Fruit fly (Drosophila melanogaster) whole organism, wandering third instar larva: ENCODE measurements around the gene sll.

Experiments used
- Abd-B ChIP-seq: fragments of >200 bp; optimal IDR thresholded peaks from 2 replicates; lab custom pipeline; 2017; ENCODE audit warnings: missing biosample characterization, missing genetic modification characterization
- CG32264 ChIP-seq: fragments of 200-800 bp; sonication (Bioruptor generic); optimal IDR thresholded peaks from 2 replicates; lab custom pipeline; 2016; ENCODE audit warnings: missing biosample characterization, missing genetic modification characterization
- CG9705 ChIP-seq: fragments of 200-800 bp; sonication (Bioruptor generic); optimal IDR thresholded peaks from 2 replicates; lab custom pipeline; 2018; ENCODE audit warnings: missing biosample characterization, mild to moderate bottlenecking, missing genetic modification characterization
- CrebA ChIP-seq: fragments of 200-800 bp; sonication (Bioruptor generic); optimal IDR thresholded peaks from 2 replicates; lab custom pipeline; 2016; ENCODE audit warnings: missing biosample characterization, mild to moderate bottlenecking, missing genetic modification characterization, borderline replicate concordance
- Dfd ChIP-seq: fragments of >200 bp; optimal IDR thresholded peaks from 2 replicates; lab custom pipeline; 2017; ENCODE audit warnings: missing biosample characterization, missing genetic modification characterization
- Dif ChIP-seq: fragments of 200-275, 200-300 bp; sonication (Bioruptor generic); optimal IDR thresholded peaks from 2 replicates; lab custom pipeline; 2018; ENCODE audit warnings: missing biosample characterization, missing genetic modification characterization; ENCODE audit not compliant: partially characterized antibody
- GATAd ChIP-seq: sonication (Bioruptor generic); optimal IDR thresholded peaks from 2 replicates; lab custom pipeline; 2016; ENCODE audit warnings: missing biosample characterization, missing genetic modification characterization
- HLH106 ChIP-seq: fragments of 200-800 bp; optimal IDR thresholded peaks from 3 replicates; lab custom pipeline; 2019; ENCODE audit warnings: missing biosample characterization, mild to moderate bottlenecking, missing genetic modification characterization, moderate library complexity
- Hnf4 ChIP-seq: fragments of 200-800 bp; sonication (Bioruptor generic); optimal IDR thresholded peaks from 2 replicates; lab custom pipeline; 2016; ENCODE audit warnings: missing biosample characterization, mild to moderate bottlenecking, missing genetic modification characterization
- Hr78 ChIP-seq: fragments of >200 bp; optimal IDR thresholded peaks from 2 replicates; lab custom pipeline; 2017; ENCODE audit warnings: missing biosample characterization, missing genetic modification characterization
- Hr83 ChIP-seq: fragments of 200-300 bp; sonication (Bioruptor generic); optimal IDR thresholded peaks from 2 replicates; lab custom pipeline; 2016; ENCODE audit warnings: missing biosample characterization, mild to moderate bottlenecking, missing genetic modification characterization, moderate library complexity; ENCODE audit not compliant: poor library complexity, severe bottlenecking
- Jra ChIP-seq: sonication (Bioruptor generic); optimal IDR thresholded peaks from 2 replicates; lab custom pipeline; 2016; ENCODE audit warnings: missing biosample characterization, missing genetic modification characterization
- Mio ChIP-seq: sonication (Bioruptor generic); optimal IDR thresholded peaks from 2 replicates; lab custom pipeline; 2016; ENCODE audit warnings: missing biosample characterization, missing genetic modification characterization
- Myc ChIP-seq: fragments of >200 bp; optimal IDR thresholded peaks from 2 replicates; lab custom pipeline; 2017
- N ChIP-seq: fragments of >200 bp; optimal IDR thresholded peaks from 2 replicates; lab custom pipeline; 2018; ENCODE audit warnings: missing biosample characterization, missing external identifiers, missing genetic modification characterization
- OdsH ChIP-seq: fragments of 200-800 bp; sonication (Bioruptor generic); optimal IDR thresholded peaks from 2 replicates; lab custom pipeline; 2016; ENCODE audit warnings: missing biosample characterization, mild to moderate bottlenecking, missing genetic modification characterization
- Rel ChIP-seq, 2 experiments: fragments of 200-800 bp; sonication (Bioruptor generic) in 1 of 2; optimal IDR thresholded peaks; 2 replicates in 1 of 2; 3 replicates in 1 of 2; lab custom pipeline; 2016 to 2019; ENCODE audit warnings: mild to moderate bottlenecking in 2 of 2, missing biosample characterization in 2 of 2, missing genetic modification characterization in 2 of 2, moderate library complexity in 1 of 2
- Sp1 ChIP-seq: fragments of 200-800 bp; sonication (Bioruptor generic); optimal IDR thresholded peaks from 3 replicates; lab custom pipeline; 2019; ENCODE audit warnings: missing biosample characterization, mild to moderate bottlenecking, missing genetic modification characterization, moderate library complexity
- Vsx2 ChIP-seq: fragments of 200-300, 225-300 bp; sonication (Bioruptor generic); optimal IDR thresholded peaks from 2 replicates; lab custom pipeline; 2018; ENCODE audit warnings: missing biosample characterization, missing genetic modification characterization; ENCODE audit not compliant: partially characterized antibody
- br ChIP-seq: fragments of 200-800 bp; sonication (Bioruptor generic); optimal IDR thresholded peaks from 2 replicates; lab custom pipeline; 2016; ENCODE audit warnings: missing biosample characterization, missing genetic modification characterization
- brk ChIP-seq: fragments of 200-800 bp; sonication (Bioruptor generic); optimal IDR thresholded peaks from 2 replicates; lab custom pipeline; 2016; ENCODE audit warnings: missing biosample characterization, mild to moderate bottlenecking, missing genetic modification characterization
- dl ChIP-seq, 2 experiments: fragments of 175-275, 200-275 bp in 1 of 2; fragments of 200-275 bp in 1 of 2; sonication (Bioruptor generic); optimal IDR thresholded peaks; lab custom pipeline; 2018; ENCODE audit warnings: mild to moderate bottlenecking in 2 of 2, missing biosample characterization in 2 of 2, missing genetic modification characterization in 2 of 2, moderate library complexity in 2 of 2; ENCODE audit not compliant: partially characterized antibody in 2 of 2, insufficient read depth in 1 of 2
- dmrt93B ChIP-seq: fragments of 200-800 bp; sonication (Bioruptor generic); optimal IDR thresholded peaks from 2 replicates; lab custom pipeline; 2018; ENCODE audit warnings: missing biosample characterization, mild to moderate bottlenecking, missing genetic modification characterization
- dsf ChIP-seq: sonication (Bioruptor generic); optimal IDR thresholded peaks from 2 replicates; lab custom pipeline; 2016; ENCODE audit warnings: missing biosample characterization, missing genetic modification characterization, borderline replicate concordance
- ey ChIP-seq: fragments of 200-800 bp; sonication (Bioruptor generic); optimal IDR thresholded peaks from 2 replicates; lab custom pipeline; 2016; ENCODE audit warnings: missing biosample characterization, missing genetic modification characterization
- foxo ChIP-seq, 2 experiments: fragments of 200-800 bp; sonication (Bioruptor generic); optimal IDR thresholded peaks; 2 replicates in 1 of 2; 3 replicates in 1 of 2; lab custom pipeline; 2016 to 2017; ENCODE audit warnings: missing biosample characterization in 2 of 2, missing genetic modification characterization in 2 of 2
- fru ChIP-seq: fragments of 200-800 bp; sonication (Bioruptor generic); optimal IDR thresholded peaks from 3 replicates; lab custom pipeline; 2016; ENCODE audit warnings: missing biosample characterization, mild to moderate bottlenecking, missing genetic modification characterization
- h ChIP-seq: fragments of 200-800 bp; sonication (Bioruptor generic); optimal IDR thresholded peaks from 3 replicates; lab custom pipeline; 2016; ENCODE audit warnings: missing biosample characterization, mild to moderate bottlenecking, missing genetic modification characterization
- jim ChIP-seq: fragments of 175-275, 200-325 bp; sonication (Bioruptor generic); optimal IDR thresholded peaks from 2 replicates; lab custom pipeline; 2016; ENCODE audit warnings: missing biosample characterization, mild to moderate bottlenecking, missing genetic modification characterization
- lola ChIP-seq: fragments of >200 bp; optimal IDR thresholded peaks from 2 replicates; lab custom pipeline; 2017; ENCODE audit warnings: missing biosample characterization, missing genetic modification characterization
- pan ChIP-seq: fragments of >200 bp; optimal IDR thresholded peaks from 2 replicates; lab custom pipeline; 2017
- psq ChIP-seq: fragments of 200-800 bp; sonication (Bioruptor generic); optimal IDR thresholded peaks from 3 replicates; lab custom pipeline; 2017; ENCODE audit warnings: missing biosample characterization, mild to moderate bottlenecking, missing genetic modification characterization, moderate library complexity
- rgr ChIP-seq: fragments of 200-800 bp; sonication (Bioruptor generic); optimal IDR thresholded peaks from 3 replicates; lab custom pipeline; 2016; ENCODE audit warnings: missing biosample characterization, mild to moderate bottlenecking, missing genetic modification characterization
- sage ChIP-seq: fragments of 200-800 bp; sonication (Bioruptor generic); optimal IDR thresholded peaks from 2 replicates; lab custom pipeline; 2016; ENCODE audit warnings: missing biosample characterization, mild to moderate bottlenecking, missing genetic modification characterization
- sv ChIP-seq: fragments of 200-800 bp; sonication (Bioruptor generic); optimal IDR thresholded peaks from 3 replicates; lab custom pipeline; 2016; ENCODE audit warnings: missing biosample characterization, missing genetic modification characterization
- tai ChIP-seq: sonication (Bioruptor generic); optimal IDR thresholded peaks from 2 replicates; lab custom pipeline; 2016; ENCODE audit warnings: missing biosample characterization, missing genetic modification characterization
- usp ChIP-seq: fragments of >200 bp; optimal IDR thresholded peaks from 2 replicates; lab custom pipeline; 2017; ENCODE audit warnings: missing biosample characterization, missing genetic modification characterization
- woc ChIP-seq: sonication (Bioruptor generic); optimal IDR thresholded peaks from 2 replicates; lab custom pipeline; 2016; ENCODE audit warnings: missing biosample characterization, mild to moderate bottlenecking, missing genetic modification characterization

sll gene

dm6 chr3R:17615076-17615475 is 9.2 kb downstream of the sll start:
- TF ChIP-seq woc (no peak), Myc (lab: Kevin White, UChicago) (peak; percentile 56), Rel (GFP tag; optimal IDR thresholded peaks at IDR 0.05; lab: Kevin White, UChicago) (no peak), Rel (tag; optimal IDR thresholded peaks at IDR 0.05; lab: Kevin White, UChicago) (no peak), CrebA (no peak), N (GFP tag; lab: Kevin White, UChicago) (peak; percentile 31)
- TF ChIP-seq, all 38 proteins: peak for 2

- TF ChIP-seq GATAd (GFP tag; lab: Kevin White, UChicago): no peak
Measured at dm6 chr3R:17615746-17616145, 9.8 kb downstream of the sll start.

- no peak for TF ChIP-seq Mio (GFP tag; lab: Kevin White, UChicago)
- TF ChIP-seq CrebA: no peak
- no peak for TF ChIP-seq CG9705
- no peak for TF ChIP-seq GATAd (GFP tag; lab: Kevin White, UChicago)
- no peak for TF ChIP-seq dl (GFP tag; optimal IDR thresholded peaks at IDR 0.05; lab: Kevin White, UChicago; ENCODE audit: insufficient read depth in 1 of 2, partially characterized antibody in 2 of 2)
- TF ChIP-seq fru (GFP tag; lab: Kevin White, UChicago): no peak
Measured at dm6 chr3R:17616541-17616940, 10.6 kb downstream of the sll start.

- TF ChIP-seq Abd-B (GFP tag; lab: Kevin White, UChicago) (no peak), HLH106 (tag; lab: Kevin White, UChicago) (no peak), br (GFP tag; lab: Kevin White, UChicago) (no peak), dmrt93B (GFP tag; lab: Kevin White, UChicago) (no peak), CG32264 (GFP tag; lab: Kevin White, UChicago) (no peak), foxo (GFP tag; optimal IDR thresholded peaks at IDR 0.05; lab: Kevin White, UChicago) (peak in 1 of 2 experiments; percentile 33), lola (GFP tag; lab: Kevin White, UChicago) (no peak), CrebA (peak; percentile 24), Dfd (GFP tag; lab: Kevin White, UChicago) (no peak), Sp1 (GFP tag; lab: Kevin White, UChicago) (no peak), psq (GFP tag; lab: Kevin White, UChicago) (no peak), Hnf4 (GFP tag; lab: Kevin White, UChicago) (no peak), usp (GFP tag; lab: Kevin White, UChicago) (no peak), jim (GFP tag; lab: Kevin White, UChicago) (no peak), Dif (GFP tag; lab: Kevin White, UChicago) (no peak), Mio (GFP tag; lab: Kevin White, UChicago) (no peak), tai (GFP tag; lab: Kevin White, UChicago) (peak; percentile 0), Myc (lab: Kevin White, UChicago) (peak; percentile 69), sage (GFP tag; lab: Kevin White, UChicago) (no peak), OdsH (GFP tag; lab: Kevin White, UChicago) (no peak), CG9705 (no peak), dl (GFP tag; optimal IDR thresholded peaks at IDR 0.05; lab: Kevin White, UChicago; ENCODE audit: insufficient read depth in 1 of 2, partially characterized antibody in 2 of 2) (no peak), N (GFP tag; lab: Kevin White, UChicago) (no peak), fru (GFP tag; lab: Kevin White, UChicago) (no peak), Rel (GFP tag; optimal IDR thresholded peaks at IDR 0.05; lab: Kevin White, UChicago) (no peak), Rel (tag; optimal IDR thresholded peaks at IDR 0.05; lab: Kevin White, UChicago) (peak; percentile 86), rgr (GFP tag; lab: Kevin White, UChicago) (peak; percentile 21), Vsx2 (GFP tag; lab: Kevin White, UChicago) (no peak), Jra (no peak), dsf (GFP tag; lab: Kevin White, UChicago) (no peak), brk (GFP tag; lab: Kevin White, UChicago) (peak; percentile 14), woc (no peak), pan (lab: Kevin White, UChicago) (no peak), Hr83 (peak; percentile 23), Hr78 (GFP tag; lab: Kevin White, UChicago) (no peak), sv (GFP tag; lab: Kevin White, UChicago) (no peak), ey (GFP tag; lab: Kevin White, UChicago) (no peak), GATAd (GFP tag; lab: Kevin White, UChicago) (no peak), h (GFP tag; lab: Kevin White, UChicago) (no peak)
- TF ChIP-seq, all 38 proteins: peak for 8
Measured at dm6 chr3R:17617121-17617975, 11.4 kb downstream of the sll start.
